Worm (Caenorhabditis elegans): Measurements from ENCODE around the gene acc-3.

ce11 chrX:4718114-4718513, 9.2 kb downstream of the acc-3 start:
- TF ChIP-seq elt-1 (tag; optimal IDR thresholded peaks at IDR 0.05; ENCODE audit: borderline replicate concordance, insufficient read depth) (no peak), sptf-1 (tag; optimal IDR thresholded peaks at IDR 0.05) (no peak), blmp-1 (tag; optimal IDR thresholded peaks at IDR 0.05) (no peak)
